Fruit fly (Drosophila melanogaster) whole organism: Measurements from ENCODE around the gene CG32987.

Source experiments
- CG8478 ChIP-seq: fragments of >200 bp; optimal IDR thresholded peaks from 2 replicates; lab custom pipeline; 2018; ENCODE audit warnings: inconsistent platforms
- Dll ChIP-seq: fragments of >200 bp; optimal IDR thresholded peaks from 2 replicates; lab custom pipeline; 2017
- EcR ChIP-seq, 2 experiments: fragments of >200 bp; optimal IDR thresholded peaks; 2 replicates each; lab custom pipeline; 2017; ENCODE audit warnings: missing biosample characterization in 2 of 2, missing genetic modification characterization in 2 of 2, missing genetic modification reagents in 2 of 2
- pan ChIP-seq: fragments of >200 bp; optimal IDR thresholded peaks from 2 replicates; lab custom pipeline; 2017
- psq ChIP-seq: fragments of >200 bp; optimal IDR thresholded peaks from 2 replicates; lab custom pipeline; 2017
- usp ChIP-seq: fragments of >200 bp; optimal IDR thresholded peaks from 2 replicates; lab custom pipeline; 2017; ENCODE audit warnings: missing biosample characterization, missing genetic modification characterization, mixed read lengths

Gene CG32987

DNA sequence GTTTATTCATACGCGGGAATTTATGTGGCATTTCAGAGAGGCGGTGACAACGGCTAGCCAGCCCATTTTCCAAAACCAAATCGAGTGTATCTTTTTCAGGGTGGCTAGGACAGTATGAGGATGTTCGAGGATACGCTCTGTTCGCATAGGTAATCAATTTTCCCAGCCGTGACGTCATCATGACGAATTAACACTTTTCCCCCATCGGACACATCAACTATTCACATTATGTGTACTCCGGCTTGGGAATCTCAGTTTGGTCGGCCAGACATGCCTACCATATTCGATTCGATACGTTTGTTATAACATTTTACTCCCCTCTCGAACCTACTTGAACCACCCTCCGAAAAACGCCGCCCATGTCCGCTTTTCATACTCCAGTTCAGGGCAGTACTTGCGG lies 20.0 kb upstream of the CG32987 start:
- TF ChIP-seq psq (lab: Kevin White, UChicago), result no peak
- TF ChIP-seq pan, result no peak
- no peak for TF ChIP-seq CG8478 (lab: Kevin White, UChicago)
- TF ChIP-seq Dll, result no peak
- no peak for TF ChIP-seq usp (GFP tag; lab: Kevin White, UChicago)
- TF ChIP-seq EcR (GFP tag; optimal IDR thresholded peaks at IDR 0.05; lab: Kevin White, UChicago), result no peak

- TF ChIP-seq psq (lab: Kevin White, UChicago) (no peak), usp (GFP tag; lab: Kevin White, UChicago) (no peak), EcR (GFP tag; optimal IDR thresholded peaks at IDR 0.05; lab: Kevin White, UChicago) (no peak), CG8478 (lab: Kevin White, UChicago) (no peak), Dll (no peak), pan (no peak)
These were observed 18.9 kb upstream of the CG32987 start for dm6 chr2L:8844693-8845092.

dm6 chr2L:8845931-8846330 lies 17.7 kb upstream of the CG32987 start:
- TF ChIP-seq usp (GFP tag; lab: Kevin White, UChicago) (no peak), Dll (no peak), psq (lab: Kevin White, UChicago) (no peak), CG8478 (lab: Kevin White, UChicago) (no peak), pan (no peak), EcR (GFP tag; optimal IDR thresholded peaks at IDR 0.05; lab: Kevin White, UChicago) (no peak)

- TF ChIP-seq pan, result no peak
- no peak for TF ChIP-seq psq (lab: Kevin White, UChicago)
- TF ChIP-seq EcR (GFP tag; optimal IDR thresholded peaks at IDR 0.05; lab: Kevin White, UChicago), result no peak
- TF ChIP-seq usp (GFP tag; lab: Kevin White, UChicago), result no peak
- no peak for TF ChIP-seq CG8478 (lab: Kevin White, UChicago)
- TF ChIP-seq Dll, result no peak
These were observed 16.7 kb upstream of the CG32987 start for dm6 chr2L:8846726-8847554.

- TF ChIP-seq pan, result no peak
- TF ChIP-seq Dll, result no peak
- TF ChIP-seq psq (lab: Kevin White, UChicago), result no peak
- TF ChIP-seq usp (GFP tag; lab: Kevin White, UChicago), result no peak
- TF ChIP-seq EcR (GFP tag; optimal IDR thresholded peaks at IDR 0.05; lab: Kevin White, UChicago), result no peak
- no peak for TF ChIP-seq CG8478 (lab: Kevin White, UChicago)
These were observed 14.4 kb upstream of the CG32987 start for dm6 chr2L:8849170-8849569.

dm6 chr2L:8851061-8851460 lies 12.6 kb upstream of the CG32987 start:
- no peak for TF ChIP-seq pan
- no peak for TF ChIP-seq Dll
- TF ChIP-seq psq (lab: Kevin White, UChicago), result no peak
- no peak for TF ChIP-seq EcR (GFP tag; optimal IDR thresholded peaks at IDR 0.05; lab: Kevin White, UChicago)
- TF ChIP-seq usp (GFP tag; lab: Kevin White, UChicago), result no peak
- TF ChIP-seq CG8478 (lab: Kevin White, UChicago), result no peak

DNA sequence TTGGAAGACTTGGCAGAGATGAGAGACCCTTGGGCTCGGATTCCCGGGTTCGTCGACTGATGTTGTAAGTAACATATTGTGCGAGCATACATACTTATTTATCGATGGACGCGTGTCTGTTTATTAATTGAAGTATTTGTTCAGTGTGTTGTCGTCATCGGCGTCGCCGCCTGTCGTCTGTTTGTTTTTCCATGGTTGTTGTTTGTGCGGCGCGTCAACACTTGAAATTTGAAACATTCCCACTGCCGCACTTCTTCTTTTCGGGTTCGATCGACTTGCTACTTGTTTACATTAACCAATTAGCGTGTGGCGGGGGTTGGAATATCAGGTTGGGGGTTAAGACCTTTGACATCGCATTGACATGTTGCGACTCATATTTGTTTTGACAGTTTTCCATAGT lies 11.4 kb upstream of the CG32987 start:
- no peak for TF ChIP-seq EcR (GFP tag; optimal IDR thresholded peaks at IDR 0.05; lab: Kevin White, UChicago)

- TF ChIP-seq psq (lab: Kevin White, UChicago), result no peak
- TF ChIP-seq EcR (GFP tag; optimal IDR thresholded peaks at IDR 0.05; lab: Kevin White, UChicago), result no peak
- TF ChIP-seq CG8478 (lab: Kevin White, UChicago), result no peak
- no peak for TF ChIP-seq pan
- no peak for TF ChIP-seq usp (GFP tag; lab: Kevin White, UChicago)
- no peak for TF ChIP-seq Dll
These were observed 8.1 kb upstream of the CG32987 start for dm6 chr2L:8855482-8855881.

- TF ChIP-seq pan, result no peak
- no peak for TF ChIP-seq psq (lab: Kevin White, UChicago)
- no peak for TF ChIP-seq CG8478 (lab: Kevin White, UChicago)
- no peak for TF ChIP-seq usp (GFP tag; lab: Kevin White, UChicago)
- TF ChIP-seq Dll, result no peak
- TF ChIP-seq EcR (GFP tag; optimal IDR thresholded peaks at IDR 0.05; lab: Kevin White, UChicago), result no peak
These were observed 5.9 kb upstream of the CG32987 start for dm6 chr2L:8857752-8858151.

- TF ChIP-seq psq (lab: Kevin White, UChicago) (no peak), EcR (GFP tag; optimal IDR thresholded peaks at IDR 0.05; lab: Kevin White, UChicago) (no peak), Dll (no peak), CG8478 (lab: Kevin White, UChicago) (no peak), usp (GFP tag; lab: Kevin White, UChicago) (no peak), pan (no peak)
These were observed 3.8 kb upstream of the CG32987 start for dm6 chr2L:8859839-8860238.

- TF ChIP-seq CG8478 (lab: Kevin White, UChicago) (no peak), pan (no peak), Dll (no peak), EcR (GFP tag; optimal IDR thresholded peaks at IDR 0.05; lab: Kevin White, UChicago) (no peak), usp (GFP tag; lab: Kevin White, UChicago) (no peak), psq (lab: Kevin White, UChicago) (no peak)
These were observed 2.8 kb upstream of the CG32987 start for dm6 chr2L:8860767-8861166.

DNA sequence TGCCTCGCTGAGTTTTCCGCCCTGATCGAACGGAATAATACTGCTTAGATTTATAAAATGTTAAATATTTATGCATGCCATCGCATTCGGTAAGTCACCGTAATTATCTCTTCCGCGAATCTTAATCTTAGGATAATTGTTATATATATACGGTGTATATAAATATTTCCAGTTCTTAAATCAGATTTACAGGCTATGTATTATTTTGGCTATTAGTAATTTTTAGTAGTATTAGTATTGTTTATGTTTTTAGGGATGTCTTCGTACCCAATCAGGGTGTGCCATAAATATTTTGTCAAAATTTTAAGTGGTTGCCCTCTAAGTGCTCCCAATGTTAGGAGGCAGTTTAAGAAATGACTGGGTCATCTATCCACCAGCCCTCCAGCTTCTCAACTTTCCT lies 1.1 kb upstream of the CG32987 start, which contains the start of gene CG32986:
Gene CG32986, plus strand, starts transcription at position 301 of the 400 bp plus-strand sequence.
- TF ChIP-seq EcR (GFP tag; optimal IDR thresholded peaks at IDR 0.05; lab: Kevin White, UChicago) (no peak), CG8478 (lab: Kevin White, UChicago) (no peak), psq (lab: Kevin White, UChicago) (no peak), pan (no peak), Dll (no peak)
